Fruit fly (Drosophila melanogaster) whole organism, embryonic: Measurements from ENCODE around the gene Exd2.

Experiments
- Asciz ChIP-seq: fragments of 200-800 bp; sonication (Bioruptor generic); optimal IDR thresholded peaks from 2 replicates; lab custom pipeline; 2017; ENCODE audit warnings: missing biosample characterization, mild to moderate bottlenecking, missing genetic modification characterization, missing genetic modification reagents
- CG10543 ChIP-seq: fragments of 200-800 bp; sonication (Bioruptor generic); optimal IDR thresholded peaks from 3 replicates; lab custom pipeline; 2017; ENCODE audit warnings: missing biosample characterization, mild to moderate bottlenecking, missing genetic modification characterization, moderate library complexity
- CG10654 ChIP-seq: fragments of 200-800 bp; sonication (Bioruptor generic); optimal IDR thresholded peaks from 2 replicates; lab custom pipeline; 2016; ENCODE audit warnings: missing biosample characterization, missing genetic modification characterization
- CG12104 ChIP-seq: fragments of 200-800 bp; sonication (Bioruptor generic); optimal IDR thresholded peaks from 3 replicates; lab custom pipeline; 2016; ENCODE audit warnings: missing biosample characterization, missing genetic modification characterization
- CG12942 ChIP-seq: fragments of 200-800 bp; sonication (Bioruptor generic); optimal IDR thresholded peaks from 3 replicates; lab custom pipeline; 2016; ENCODE audit warnings: missing biosample characterization, missing genetic modification characterization
- CG15514 ChIP-seq: fragments of 200-800 bp; sonication (Bioruptor generic); optimal IDR thresholded peaks from 3 replicates; lab custom pipeline; 2017; ENCODE audit warnings: missing biosample characterization, missing genetic modification characterization, mild to moderate bottlenecking, moderate library complexity, missing genetic modification reagents
- CG18262 ChIP-seq: fragments of 200-800 bp; optimal IDR thresholded peaks from 3 replicates; lab custom pipeline; 2019; ENCODE audit warnings: missing biosample characterization, mild to moderate bottlenecking, missing genetic modification characterization, moderate library complexity
- CG2116 ChIP-seq: fragments of 200-800 bp; sonication (Bioruptor generic); optimal IDR thresholded peaks from 3 replicates; lab custom pipeline; 2018; ENCODE audit warnings: missing biosample characterization, mild to moderate bottlenecking, missing genetic modification characterization
- CG31388 ChIP-seq: fragments of 200-800 bp; sonication (Bioruptor generic); optimal IDR thresholded peaks from 2 replicates; lab custom pipeline; 2016; ENCODE audit warnings: missing biosample characterization, missing genetic modification characterization
- CG3281 ChIP-seq: fragments of 200-800 bp; sonication (Bioruptor generic); optimal IDR thresholded peaks from 3 replicates; lab custom pipeline; 2017; ENCODE audit warnings: missing biosample characterization, mild to moderate bottlenecking, missing genetic modification characterization
- CG4707 ChIP-seq: fragments of 200-800 bp; sonication (Bioruptor generic); optimal IDR thresholded peaks from 2 replicates; lab custom pipeline; 2018; ENCODE audit warnings: missing biosample characterization, mild to moderate bottlenecking, missing genetic modification characterization, moderate library complexity
- CG5180 ChIP-seq: fragments of 200-800 bp; sonication (Bioruptor generic); optimal IDR thresholded peaks from 3 replicates; lab custom pipeline; 2017; ENCODE audit warnings: missing biosample characterization, missing genetic modification characterization, mild to moderate bottlenecking, moderate library complexity, missing genetic modification reagents
- CG8290 ChIP-seq, 3 experiments: fragments of 200-800 bp; sonication (Bioruptor generic); optimal IDR thresholded peaks; 2 replicates each; lab custom pipeline; 2016 to 2019; ENCODE audit warnings: missing biosample characterization in 3 of 3, missing genetic modification characterization in 3 of 3, mild to moderate bottlenecking in 2 of 3, moderate library complexity in 1 of 3
- CG8388 ChIP-seq: fragments of 200-800 bp; sonication (Bioruptor generic); optimal IDR thresholded peaks from 2 replicates; lab custom pipeline; 2019; ENCODE audit warnings: missing biosample characterization, mild to moderate bottlenecking, missing genetic modification characterization, moderate library complexity
- CG8924 ChIP-seq: fragments of 200-800 bp; optimal IDR thresholded peaks from 3 replicates; lab custom pipeline; 2019; ENCODE audit warnings: missing biosample characterization, mild to moderate bottlenecking, missing genetic modification characterization, moderate library complexity
- CG9876 ChIP-seq: fragments of 200-800 bp; sonication (Bioruptor generic); optimal IDR thresholded peaks from 2 replicates; lab custom pipeline; 2016; ENCODE audit warnings: missing biosample characterization, missing genetic modification characterization
- Camta ChIP-seq: fragments of 200-800 bp; sonication (Bioruptor generic); optimal IDR thresholded peaks from 2 replicates; lab custom pipeline; 2016; ENCODE audit warnings: missing biosample characterization, missing genetic modification characterization
- Fer3 ChIP-seq: fragments of 200-800 bp; sonication (Bioruptor generic); optimal IDR thresholded peaks from 2 replicates; lab custom pipeline; 2018; ENCODE audit warnings: missing biosample characterization, mild to moderate bottlenecking, missing genetic modification characterization, moderate library complexity
- HHEX ChIP-seq: fragments of 200-800 bp; sonication (Bioruptor generic); optimal IDR thresholded peaks from 3 replicates; lab custom pipeline; 2017; ENCODE audit warnings: missing biosample characterization, mild to moderate bottlenecking, missing genetic modification characterization, missing genetic modification reagents
- Hey ChIP-seq: fragments of 200-800 bp; sonication (Bioruptor generic); optimal IDR thresholded peaks from 3 replicates; lab custom pipeline; 2018; ENCODE audit warnings: missing biosample characterization, mild to moderate bottlenecking, missing genetic modification characterization
- MESR4 ChIP-seq: fragments of 200-800 bp; sonication (Bioruptor generic); optimal IDR thresholded peaks from 2 replicates; lab custom pipeline; 2018; ENCODE audit warnings: missing biosample characterization, mild to moderate bottlenecking, missing genetic modification characterization, moderate library complexity
- Myb ChIP-seq: fragments of 200-800 bp; sonication (Bioruptor generic); optimal IDR thresholded peaks from 2 replicates; lab custom pipeline; 2016; ENCODE audit warnings: missing biosample characterization, missing genetic modification characterization
- Nf-YC ChIP-seq: fragments of 200-800 bp; optimal IDR thresholded peaks from 3 replicates; lab custom pipeline; 2019; ENCODE audit warnings: missing biosample characterization, mild to moderate bottlenecking, missing genetic modification characterization, moderate library complexity
- Pdp1 ChIP-seq, 2 experiments: fragments of 200-800 bp; sonication (Bioruptor generic); optimal IDR thresholded peaks; 3 replicates each; lab custom pipeline; 2016; ENCODE audit warnings: missing biosample characterization in 2 of 2, missing genetic modification characterization in 2 of 2, mild to moderate bottlenecking in 1 of 2, moderate library complexity in 1 of 2
- Poxn ChIP-seq: fragments of 200-800 bp; sonication (Bioruptor generic); IDR thresholded peaks from 2 replicates; pipeline ENCODE4 v1.3.6; 2022; ENCODE audit warnings: missing biosample characterization, missing genetic modification characterization
- Ptx1 ChIP-seq: fragments of 200-800 bp; sonication (Bioruptor generic); IDR thresholded peaks from 2 replicates; pipeline ENCODE4 v1.3.6; 2022; ENCODE audit warnings: missing biosample characterization, missing genetic modification characterization
- Rfx ChIP-seq: fragments of 200-800 bp; sonication (Bioruptor generic); IDR thresholded peaks from 2 replicates; pipeline ENCODE4 v1.3.6; 2022; ENCODE audit warnings: missing biosample characterization, missing genetic modification characterization
- TFAM ChIP-seq: fragments of 200-800 bp; sonication (Bioruptor generic); optimal IDR thresholded peaks from 2 replicates; lab custom pipeline; 2017; ENCODE audit warnings: missing biosample characterization, missing genetic modification characterization, inconsistent platforms
- Xbp1 ChIP-seq: fragments of 200-800 bp; sonication (Bioruptor generic); optimal IDR thresholded peaks from 3 replicates; lab custom pipeline; 2016; ENCODE audit warnings: missing biosample characterization, mild to moderate bottlenecking, missing genetic modification characterization
- ash1 ChIP-seq: fragments of 200-800 bp; sonication (Bioruptor generic); optimal IDR thresholded peaks from 2 replicates; lab custom pipeline; 2018; ENCODE audit warnings: missing biosample characterization, mild to moderate bottlenecking, missing genetic modification characterization
- cwo ChIP-seq: fragments of 200-800 bp; sonication (Bioruptor generic); optimal IDR thresholded peaks from 3 replicates; lab custom pipeline; 2017; ENCODE audit warnings: missing biosample characterization, missing genetic modification characterization, mild to moderate bottlenecking, moderate library complexity, missing genetic modification reagents
- dan ChIP-seq: fragments of 200-800 bp; sonication (Bioruptor generic); IDR thresholded peaks from 2 replicates; pipeline ENCODE4 v1.3.6; 2022; ENCODE audit warnings: missing biosample characterization, missing genetic modification characterization
- danr ChIP-seq: fragments of 200-800 bp; sonication (Bioruptor generic); IDR thresholded peaks from 2 replicates; pipeline ENCODE4 v1.3.6; 2022; ENCODE audit warnings: missing biosample characterization, missing genetic modification characterization
- dmrt99B ChIP-seq: fragments of 200-800 bp; sonication (Bioruptor generic); optimal IDR thresholded peaks from 2 replicates; lab custom pipeline; 2018; ENCODE audit warnings: missing biosample characterization, mild to moderate bottlenecking, missing genetic modification characterization, moderate library complexity
- fu2 ChIP-seq: fragments of 200-800 bp; sonication (Bioruptor generic); optimal IDR thresholded peaks from 2 replicates; lab custom pipeline; 2016; ENCODE audit warnings: missing biosample characterization, missing genetic modification characterization
- gem ChIP-seq: fragments of 200-800 bp; sonication (Bioruptor generic); optimal IDR thresholded peaks from 2 replicates; lab custom pipeline; 2019; ENCODE audit warnings: missing biosample characterization, mild to moderate bottlenecking, missing genetic modification characterization, moderate library complexity
- gsb ChIP-seq: fragments of 200-800 bp; sonication (Bioruptor generic); IDR thresholded peaks from 2 replicates; pipeline ENCODE4 v1.3.6; 2022; ENCODE audit warnings: missing biosample characterization, missing genetic modification characterization
- jing ChIP-seq: fragments of 200-800 bp; sonication (Bioruptor generic); optimal IDR thresholded peaks from 2 replicates; lab custom pipeline; 2018; ENCODE audit warnings: missing biosample characterization, mild to moderate bottlenecking, missing genetic modification characterization
- kah ChIP-seq: fragments of 200-800 bp; sonication (Bioruptor generic); optimal IDR thresholded peaks from 2 replicates; lab custom pipeline; 2018; ENCODE audit warnings: missing biosample characterization, mild to moderate bottlenecking, missing genetic modification characterization
- ken ChIP-seq: fragments of 200-800 bp; sonication (Bioruptor generic); IDR thresholded peaks from 3 replicates; pipeline ENCODE4 v1.3.6; 2022; ENCODE audit warnings: missing biosample characterization, missing genetic modification characterization
- lmd ChIP-seq: fragments of 200-800 bp; sonication (Bioruptor generic); IDR thresholded peaks from 2 replicates; pipeline ENCODE4 v1.3.6; 2022; ENCODE audit warnings: missing biosample characterization, missing genetic modification characterization
- maf-S ChIP-seq: fragments of 200-800 bp; sonication (Bioruptor generic); optimal IDR thresholded peaks from 2 replicates; lab custom pipeline; 2016; ENCODE audit warnings: missing biosample characterization, missing genetic modification characterization
- nmo ChIP-seq: fragments of 200-800 bp; sonication (Bioruptor generic); optimal IDR thresholded peaks from 2 replicates; lab custom pipeline; 2018; ENCODE audit warnings: missing biosample characterization, mild to moderate bottlenecking, missing genetic modification characterization, moderate library complexity
- schlank ChIP-seq: fragments of 200-800 bp; sonication (Bioruptor generic); optimal IDR thresholded peaks from 2 replicates; lab custom pipeline; 2018; ENCODE audit warnings: missing biosample characterization, mild to moderate bottlenecking, missing genetic modification characterization
- sqz ChIP-seq: fragments of 200-800 bp; sonication (Bioruptor generic); optimal IDR thresholded peaks from 3 replicates; lab custom pipeline; 2018; ENCODE audit warnings: missing biosample characterization, mild to moderate bottlenecking, missing genetic modification characterization
- tgo ChIP-seq: fragments of 200-800 bp; sonication (Bioruptor generic); IDR thresholded peaks from 3 replicates; pipeline ENCODE4 v1.3.6; 2022; ENCODE audit warnings: missing biosample characterization, missing genetic modification characterization
- tio ChIP-seq: fragments of 200-800 bp; sonication (Bioruptor generic); optimal IDR thresholded peaks from 2 replicates; lab custom pipeline; 2017; ENCODE audit warnings: missing biosample characterization, missing genetic modification characterization, inconsistent platforms
- trem ChIP-seq: fragments of 200-800 bp; optimal IDR thresholded peaks from 3 replicates; lab custom pipeline; 2019; ENCODE audit warnings: missing biosample characterization, mild to moderate bottlenecking, missing genetic modification characterization, moderate library complexity
- zen ChIP-seq: fragments of 200-800 bp; sonication (Bioruptor generic); optimal IDR thresholded peaks from 3 replicates; lab custom pipeline; 2018; ENCODE audit warnings: missing biosample characterization, mild to moderate bottlenecking, missing genetic modification characterization, moderate library complexity

Exd2 gene

DNA sequence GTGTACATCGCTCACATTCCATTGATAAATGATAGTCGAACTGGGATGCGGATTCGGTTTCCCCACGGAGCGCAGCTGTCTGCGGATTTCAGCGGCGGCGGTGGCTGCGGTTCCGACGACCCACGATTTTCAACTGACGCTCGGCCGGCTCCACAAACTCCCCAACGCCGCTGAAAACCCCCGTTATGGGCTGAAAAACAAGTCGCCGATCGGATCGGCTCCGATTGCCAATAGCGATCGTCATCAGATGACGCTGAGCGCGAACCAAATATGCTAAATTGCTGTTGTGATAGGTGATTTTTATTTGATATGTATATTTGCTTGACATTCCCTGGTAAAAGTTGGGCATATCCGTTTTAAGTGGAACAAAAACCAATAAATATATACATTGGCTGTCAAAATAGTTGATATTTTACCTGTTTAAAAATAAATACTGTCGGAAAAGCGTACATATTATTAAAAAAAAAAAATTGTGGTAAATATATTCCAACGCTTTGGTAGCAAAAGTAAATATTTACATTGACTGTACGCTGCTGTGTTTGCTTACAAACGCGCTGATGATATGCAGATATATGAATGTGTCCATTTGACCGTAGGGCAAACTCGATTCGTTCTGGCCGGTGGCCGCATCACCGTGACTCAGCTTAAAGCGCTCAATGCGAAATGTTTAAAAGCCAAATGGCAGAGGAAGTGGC, 18.9 kb upstream of the Exd2 start (continued):
- TF ChIP-seq sqz (GFP tag; lab: Kevin White, UChicago) (no peak), gem (peak; percentile 84), ash1 (GFP tag; lab: Kevin White, UChicago) (no peak), Camta (GFP tag; lab: Kevin White, UChicago) (peak; percentile 33), Xbp1 (peak; percentile 49), jing (GFP tag; lab: Kevin White, UChicago) (no peak), CG31388 (GFP tag; lab: Kevin White, UChicago) (no peak), CG8388 (GFP tag; lab: Kevin White, UChicago) (no peak), MESR4 (GFP tag; lab: Kevin White, UChicago) (no peak), tio (GFP tag; lab: Kevin White, UChicago) (peak; percentile 41), Pdp1 (GFP tag; optimal IDR thresholded peaks at IDR 0.05; lab: Kevin White, UChicago) (peak; percentile 24 to 38), trem (tag; lab: Kevin White, UChicago) (no peak), CG5180 (GFP tag; lab: Kevin White, UChicago) (no peak), Ptx1 (GFP tag; lab: Robert Waterston, UW) (peak; percentile 74), Poxn (peak; percentile 30; the same call in 1 of the 2 replicates), Hey (tag; lab: Kevin White, UChicago) (no peak), CG18262 (tag; lab: Kevin White, UChicago) (peak; percentile 6), CG8924 (peak; percentile 46), Nf-YC (tag; lab: Kevin White, UChicago) (peak; percentile 8), dan (GFP tag; lab: Robert Waterston, UW) (no peak), CG15514 (GFP tag; lab: Kevin White, UChicago) (peak; percentile 40), CG12942 (GFP tag; lab: Kevin White, UChicago) (peak; percentile 26), ken (GFP tag; lab: Robert Waterston, UW) (no peak), Asciz (GFP tag; lab: Kevin White, UChicago) (peak; percentile 23), fu2 (GFP tag; lab: Kevin White, UChicago) (peak; percentile 66), TFAM (no peak), schlank (tag; lab: Kevin White, UChicago) (peak; percentile 40), CG3281 (GFP tag; lab: Kevin White, UChicago) (peak; percentile 74), tgo (GFP tag; lab: Robert Waterston, UW) (peak; percentile 59; the same call in 2 of the 3 replicates), danr (GFP tag; lab: Robert Waterston, UW) (peak; percentile 64; the same call in 1 of the 2 replicates), zen (tag; lab: Kevin White, UChicago) (no peak), HHEX (GFP tag; lab: Kevin White, UChicago) (peak; percentile 71), nmo (peak; percentile 35), kah (no peak), dmrt99B (tag; lab: Kevin White, UChicago) (peak; percentile 74), CG4707 (GFP tag; lab: Kevin White, UChicago) (no peak), cwo (peak; percentile 56), maf-S (GFP tag; lab: Kevin White, UChicago) (no peak), CG2116 (GFP tag; lab: Kevin White, UChicago) (no peak), Fer3 (peak; percentile 65), CG10543 (peak; percentile 19), lmd (GFP tag; lab: Robert Waterston, UW) (peak; percentile 75), CG12104 (peak; percentile 34), gsb (GFP tag; lab: Robert Waterston, UW) (peak; percentile 38; the same call in 1 of the 2 replicates), Rfx (GFP tag; lab: Robert Waterston, UW) (peak; percentile 83), Myb (GFP tag; lab: Kevin White, UChicago) (peak; percentile 39), CG10654 (GFP tag; lab: Kevin White, UChicago) (no peak), CG8290 (GFP tag; optimal IDR thresholded peaks at IDR 0.05; lab: Kevin White, UChicago) (no peak), CG8290 (tag; optimal IDR thresholded peaks at IDR 0.05; lab: Kevin White, UChicago) (no peak), CG9876 (GFP tag; lab: Kevin White, UChicago) (no peak)
